Worm (Caenorhabditis elegans) whole organism, late embryonic: ENCODE results near the gene C32D5.7.

Experiments
- Y22D7AL.16 ChIP-seq: sonication (generic microtip); optimal IDR thresholded peaks from 2 replicates; lab custom pipeline; 2016; ENCODE audit warnings: missing genetic modification characterization, missing compliant biosample characterization
- ahr-1 ChIP-seq: sonication (generic microtip); optimal IDR thresholded peaks from 2 replicates; lab custom pipeline; 2016; ENCODE audit warnings: missing genetic modification characterization, missing compliant biosample characterization
- ceh-18 ChIP-seq: sonication (generic microtip); optimal IDR thresholded peaks from 2 replicates; lab custom pipeline; 2016; ENCODE audit warnings: missing genetic modification characterization, missing compliant biosample characterization
- ceh-2 ChIP-seq: sonication (generic microtip); optimal IDR thresholded peaks from 2 replicates; lab custom pipeline; 2016; ENCODE audit warnings: missing genotype, missing genetic modification characterization, missing compliant biosample characterization
- ceh-24 ChIP-seq: sonication (generic microtip); optimal IDR thresholded peaks from 2 replicates; lab custom pipeline; 2016; ENCODE audit warnings: mild to moderate bottlenecking, missing genetic modification characterization, missing compliant biosample characterization
- ceh-30 ChIP-seq: fragments of 150-350 bp; optimal IDR thresholded peaks from 2 replicates; lab custom pipeline; 2014; ENCODE audit warnings: missing biosample characterization, missing genetic modification characterization
- ceh-45 ChIP-seq: fragments of 200-800 bp; sonication (Bioruptor generic); IDR thresholded peaks from 2 replicates; pipeline ENCODE4 v1.3.6; 2022; ENCODE audit warnings: missing genetic modification reagents, missing genetic modification characterization, missing compliant biosample characterization
- ceh-6 ChIP-seq: fragments of 200-800 bp; sonication (Bioruptor generic); optimal IDR thresholded peaks from 2 replicates; lab custom pipeline; 2018; ENCODE audit warnings: mild to moderate bottlenecking, missing genetic modification characterization, missing compliant biosample characterization
- che-1 ChIP-seq: sonication (generic microtip); optimal IDR thresholded peaks from 2 replicates; lab custom pipeline; 2016; ENCODE audit warnings: mild to moderate bottlenecking, missing genetic modification characterization, missing compliant biosample characterization
- dve-1 ChIP-seq: sonication (generic microtip); optimal IDR thresholded peaks from 2 replicates; lab custom pipeline; 2017; ENCODE audit warnings: antibody characterized with exemption, mild to moderate bottlenecking, missing genetic modification characterization, missing compliant biosample characterization
- elt-2 ChIP-seq: sonication (generic microtip); optimal IDR thresholded peaks from 2 replicates; lab custom pipeline; 2016; ENCODE audit warnings: missing genetic modification reagents, missing genetic modification characterization, missing compliant biosample characterization
- ets-4 ChIP-seq: sonication (generic microtip); optimal IDR thresholded peaks from 2 replicates; lab custom pipeline; 2016; ENCODE audit warnings: missing genetic modification characterization, missing compliant biosample characterization
- fkh-6 ChIP-seq: sonication (generic microtip); optimal IDR thresholded peaks from 2 replicates; lab custom pipeline; 2016; ENCODE audit warnings: missing genetic modification characterization, missing compliant biosample characterization
- hlh-15 ChIP-seq: sonication (generic microtip); optimal IDR thresholded peaks from 2 replicates; lab custom pipeline; 2016; ENCODE audit warnings: missing genetic modification characterization, missing compliant biosample characterization
- hlh-30 ChIP-seq: sonication (generic microtip); optimal IDR thresholded peaks from 2 replicates; lab custom pipeline; 2017; ENCODE audit warnings: antibody characterized with exemption, missing genetic modification characterization, missing compliant biosample characterization; ENCODE audit not compliant: insufficient read depth
- hlh-6 ChIP-seq: sonication (generic microtip); optimal IDR thresholded peaks from 2 replicates; lab custom pipeline; 2016; ENCODE audit warnings: missing genotype, missing genetic modification characterization, missing compliant biosample characterization
- lim-6 ChIP-seq: sonication (generic microtip); optimal IDR thresholded peaks from 2 replicates; lab custom pipeline; 2016; ENCODE audit warnings: missing genetic modification characterization, missing compliant biosample characterization
- lin-11 ChIP-seq: fragments of 200-800 bp; sonication (Bioruptor generic); optimal IDR thresholded peaks from 2 replicates; lab custom pipeline; 2018; ENCODE audit warnings: mild to moderate bottlenecking, missing genetic modification characterization, missing compliant biosample characterization
- nfya-1 ChIP-seq: sonication (generic microtip); optimal IDR thresholded peaks from 2 replicates; lab custom pipeline; 2017; ENCODE audit warnings: missing genetic modification characterization, mild to moderate bottlenecking, missing compliant biosample characterization, antibody characterized with exemption, moderate library complexity
- pag-3 ChIP-seq: sonication (generic microtip); optimal IDR thresholded peaks from 2 replicates; lab custom pipeline; 2016; ENCODE audit warnings: missing compliant biosample characterization, missing genetic modification characterization, borderline replicate concordance
- pat-9 ChIP-seq: fragments of 200-800 bp; sonication (Bioruptor generic); optimal IDR thresholded peaks from 2 replicates; lab custom pipeline; 2018; ENCODE audit warnings: mild to moderate bottlenecking, missing genetic modification characterization, moderate library complexity, missing compliant biosample characterization
- pha-2 ChIP-seq: sonication (generic microtip); optimal IDR thresholded peaks from 2 replicates; lab custom pipeline; 2017; ENCODE audit warnings: mild to moderate bottlenecking, missing genetic modification characterization, missing compliant biosample characterization
- pha-4 ChIP-seq: fragments of 150-350 bp; optimal IDR thresholded peaks from 2 replicates; lab custom pipeline; 2018; ENCODE audit warnings: missing biosample characterization, missing genetic modification reagents, missing genetic modification characterization
- ref-2 ChIP-seq: sonication (generic microtip); optimal IDR thresholded peaks from 2 replicates; lab custom pipeline; 2016; ENCODE audit warnings: missing genetic modification characterization, missing compliant biosample characterization
- rnt-1 ChIP-seq: sonication (generic microtip); optimal IDR thresholded peaks from 2 replicates; lab custom pipeline; 2016; ENCODE audit warnings: missing genetic modification characterization, missing compliant biosample characterization
- sdc-2 ChIP-seq: sonication (generic microtip); optimal IDR thresholded peaks from 2 replicates; lab custom pipeline; 2016; ENCODE audit warnings: missing genotype, missing genetic modification characterization, missing compliant biosample characterization
- sox-2 ChIP-seq: fragments of 200-800 bp; sonication (Bioruptor generic); IDR thresholded peaks from 2 replicates; pipeline ENCODE4 v1.3.6; 2022; ENCODE audit warnings: missing genetic modification reagents, missing genetic modification characterization, missing compliant biosample characterization
- sox-4 ChIP-seq: sonication (generic microtip); optimal IDR thresholded peaks from 2 replicates; lab custom pipeline; 2017; ENCODE audit warnings: mild to moderate bottlenecking, missing genetic modification characterization, inconsistent platforms, missing compliant biosample characterization
- syd-9 ChIP-seq: sonication (generic microtip); optimal IDR thresholded peaks from 2 replicates; lab custom pipeline; 2016; ENCODE audit warnings: mild to moderate bottlenecking, missing genetic modification characterization, moderate library complexity, missing compliant biosample characterization
- tbx-2 ChIP-seq: sonication (generic microtip); optimal IDR thresholded peaks from 2 replicates; lab custom pipeline; 2016; ENCODE audit warnings: missing genetic modification characterization, missing compliant biosample characterization
- tbx-7 ChIP-seq: sonication (generic microtip); optimal IDR thresholded peaks from 2 replicates; lab custom pipeline; 2016; ENCODE audit warnings: missing genotype, missing genetic modification characterization, missing compliant biosample characterization
- unc-55 ChIP-seq: sonication (generic microtip); optimal IDR thresholded peaks from 2 replicates; lab custom pipeline; 2017; ENCODE audit warnings: missing biosample characterization, missing genetic modification reagents, missing genetic modification characterization
- unc-86 ChIP-seq: sonication (generic microtip); optimal IDR thresholded peaks from 2 replicates; lab custom pipeline; 2016; ENCODE audit warnings: missing genetic modification characterization, missing compliant biosample characterization
- zip-5 ChIP-seq: sonication (generic microtip); optimal IDR thresholded peaks from 2 replicates; lab custom pipeline; 2016; ENCODE audit warnings: missing genetic modification characterization, missing compliant biosample characterization
- ztf-16 ChIP-seq: sonication (generic microtip); optimal IDR thresholded peaks from 2 replicates; lab custom pipeline; 2017; ENCODE audit warnings: missing genetic modification characterization, missing compliant biosample characterization

C32D5.7 gene

DNA sequence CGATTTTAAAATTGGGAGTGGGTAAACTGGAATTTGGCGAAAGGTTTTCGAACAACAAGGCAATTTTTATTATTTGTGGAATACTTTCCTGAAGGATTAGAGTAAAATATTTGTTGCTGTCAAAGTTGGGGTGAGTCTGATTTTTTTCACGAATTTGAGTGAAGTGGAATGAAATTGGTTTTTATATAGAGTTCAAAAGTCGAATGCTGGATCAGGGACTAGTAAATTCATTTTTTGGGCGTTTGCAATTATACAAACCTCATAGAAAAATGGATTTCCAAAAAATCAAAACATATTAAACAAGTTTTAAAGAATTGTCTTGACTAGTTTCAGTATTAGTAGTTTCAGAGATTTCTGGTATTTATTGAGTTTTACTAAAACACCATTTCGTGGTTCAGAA, at the start of gene C32D5.7:
TSS of gene C32D5.7 (minus strand) at position 101 of the 400 bp plus-strand sequence.
- TF ChIP-seq hlh-15 (tag; lab: Kevin White, UChicago) (no peak), ceh-24 (tag; lab: Kevin White, UChicago) (no peak), sox-2 (GFP tag; lab: Robert Waterston, UW) (no peak), ceh-18 (tag; lab: Kevin White, UChicago) (no peak), ets-4 (tag; lab: Kevin White, UChicago) (no peak), rnt-1 (tag; lab: Kevin White, UChicago) (no peak), pat-9 (tag; lab: Kevin White, UChicago) (no peak), unc-55 (GFP tag; lab: Kevin White, UChicago) (no peak), ceh-2 (tag; lab: Kevin White, UChicago) (no peak), lim-6 (tag; lab: Kevin White, UChicago) (no peak), pha-4 (tag; lab: Kevin White, UChicago) (no peak), ceh-45 (GFP tag; lab: Robert Waterston, UW) (no peak), ref-2 (tag; lab: Kevin White, UChicago) (no peak), nfya-1 (tag; lab: Kevin White, UChicago) (no peak), sox-4 (tag; lab: Kevin White, UChicago) (no peak), ceh-30 (tag; lab: Kevin White, UChicago) (no peak), fkh-6 (tag; lab: Kevin White, UChicago) (no peak)

DNA sequence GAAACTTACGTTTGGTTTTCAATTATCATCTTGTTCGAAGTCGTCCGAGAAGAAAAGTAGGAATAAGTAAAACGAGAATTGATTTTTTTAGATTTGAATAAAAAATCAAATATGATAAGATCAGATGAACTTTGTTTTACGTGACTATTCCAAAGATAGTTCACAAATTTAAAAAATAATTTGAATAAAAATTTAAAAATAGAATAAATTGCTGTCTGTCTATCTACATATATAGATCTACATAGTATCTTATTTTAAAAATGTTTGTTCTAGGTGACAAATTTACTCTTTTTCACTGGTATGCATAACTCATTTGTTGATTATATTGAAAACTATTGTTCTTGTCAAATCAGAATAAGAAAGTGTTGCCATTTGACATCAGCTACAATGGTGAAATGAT, 48.1 kb upstream of the C32D5.7 start, which contains the start of gene F58F12.2:
TSS of gene F58F12.2 (minus strand) at position 101 of the 400 bp plus-strand sequence.
- TF ChIP-seq ahr-1 (tag; lab: Kevin White, UChicago) = no peak
- no peak for TF ChIP-seq syd-9 (tag; lab: Kevin White, UChicago)
- no peak for TF ChIP-seq elt-2 (tag; lab: Kevin White, UChicago)
- TF ChIP-seq fkh-6 (tag; lab: Kevin White, UChicago) = no peak
- TF ChIP-seq hlh-6 (tag; lab: Kevin White, UChicago) = no peak
- no peak for TF ChIP-seq ceh-6
- TF ChIP-seq rnt-1 (tag; lab: Kevin White, UChicago) = no peak
- no peak for TF ChIP-seq lin-11 (tag; lab: Kevin White, UChicago)
- no peak for TF ChIP-seq unc-86 (tag; lab: Kevin White, UChicago)
- TF ChIP-seq ref-2 (tag; lab: Kevin White, UChicago) = no peak
- TF ChIP-seq tbx-2 (tag; lab: Kevin White, UChicago) = no peak
- no peak for TF ChIP-seq ets-4 (tag; lab: Kevin White, UChicago)
- no peak for TF ChIP-seq Y22D7AL.16 (tag; lab: Kevin White, UChicago)
- no peak for TF ChIP-seq ztf-16 (tag; lab: Kevin White, UChicago)
- TF ChIP-seq sdc-2 (tag; lab: Kevin White, UChicago) = no peak
- TF ChIP-seq pat-9 (tag; lab: Kevin White, UChicago) = no peak
- no peak for TF ChIP-seq pag-3 (tag; lab: Kevin White, UChicago)
- no peak for TF ChIP-seq zip-5 (tag; lab: Kevin White, UChicago)

DNA sequence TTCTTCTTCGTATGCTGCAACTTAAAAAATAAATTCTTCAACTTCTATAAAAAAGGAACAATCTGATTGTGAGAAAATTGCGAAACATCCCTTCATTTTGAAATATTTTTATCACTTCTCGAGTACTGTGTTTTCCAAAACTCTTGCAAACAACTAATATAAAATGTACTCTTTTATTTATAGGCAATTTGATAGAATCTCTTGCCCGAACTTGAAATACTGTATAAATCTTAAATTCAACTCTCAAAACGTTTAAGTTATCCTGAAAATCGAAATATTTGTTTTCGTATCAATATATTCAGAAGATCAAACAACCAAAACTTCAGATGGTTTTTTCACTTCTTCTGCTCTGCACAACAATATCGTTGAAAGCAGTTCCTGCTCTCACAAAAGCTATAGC, 46.6 kb upstream of the C32D5.7 start, which contains the start of gene F58F12.4:
TSS of gene F58F12.4 (plus strand) at position 301 of the 400 bp plus-strand sequence.
- TF ChIP-seq lim-6 (tag; lab: Kevin White, UChicago) (no peak), ref-2 (tag; lab: Kevin White, UChicago) (no peak), pag-3 (tag; lab: Kevin White, UChicago) (no peak), che-1 (tag; lab: Kevin White, UChicago) (no peak), tbx-7 (no peak), dve-1 (tag; lab: Kevin White, UChicago) (no peak), pha-2 (tag; lab: Kevin White, UChicago) (no peak), hlh-30 (tag; lab: Kevin White, UChicago) (no peak), zip-5 (tag; lab: Kevin White, UChicago) (no peak), ceh-24 (tag; lab: Kevin White, UChicago) (no peak), ceh-18 (tag; lab: Kevin White, UChicago) (no peak)
